Worm (Caenorhabditis elegans) whole organism, midembryonic: ENCODE data around the gene C15C8.7.

Source experiments
- cog-1 ChIP-seq: sonication (generic microtip); optimal IDR thresholded peaks from 2 replicates; lab custom pipeline; 2016; ENCODE audit warnings: missing genetic modification characterization, missing compliant biosample characterization
- flt-1 ChIP-seq: fragments of 200-800 bp; sonication (Bioruptor generic); IDR thresholded peaks from 2 replicates; pipeline ENCODE4 v1.3.6; 2022; ENCODE audit warnings: missing genetic modification characterization, missing compliant biosample characterization
- klf-2 ChIP-seq: fragments of 200-800 bp; sonication (Bioruptor generic); conservative IDR thresholded peaks from 2 replicates; pipeline ENCODE4 v1.3.6; 2022; ENCODE audit warnings: missing genetic modification reagents, missing genetic modification characterization, missing compliant biosample characterization
- med-1 ChIP-seq: sonication (generic microtip); optimal IDR thresholded peaks from 2 replicates; lab custom pipeline; 2017; ENCODE audit warnings: missing genetic modification characterization, mild to moderate bottlenecking, missing compliant biosample characterization, antibody characterized with exemption, missing genetic modification reagents; ENCODE audit not compliant: insufficient read depth

DNA sequence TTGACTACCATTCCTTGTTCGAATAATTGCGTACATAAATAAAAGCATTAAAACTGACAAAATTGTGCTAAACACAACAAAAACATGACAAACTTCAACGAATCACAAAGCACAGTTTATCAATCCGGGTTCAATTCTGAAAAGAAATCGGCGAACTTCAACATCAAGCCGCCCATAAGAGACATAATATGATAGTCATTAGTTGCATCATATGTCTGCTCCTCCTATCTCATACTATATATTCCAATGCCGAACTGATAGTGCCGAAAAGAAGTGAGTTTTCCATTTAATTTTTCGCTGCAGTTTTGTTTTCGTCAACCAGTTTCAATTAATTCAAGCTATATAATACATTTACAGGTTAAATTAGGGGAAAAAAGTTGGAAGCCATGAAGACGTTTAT lies 3.2 kb downstream of the C15C8.7 start, which contains the start of gene hrg-7:
- TF ChIP-seq flt-1 (GFP tag; lab: Robert Waterston, UW) (no peak), med-1 (GFP tag; lab: Kevin White, UChicago) (no peak), cog-1 (tag; lab: Kevin White, UChicago) (no peak), klf-2 (no peak)
